Fruit fly (Drosophila melanogaster) whole organism, embryonic: ENCODE measurements around the gene scramb1.

Source experiments
- Blimp-1 ChIP-seq: fragments of 200-800 bp; sonication (Bioruptor generic); optimal IDR thresholded peaks from 3 replicates; lab custom pipeline; 2018; ENCODE audit warnings: missing biosample characterization, missing genetic modification characterization, mild to moderate bottlenecking, moderate library complexity, missing genetic modification reagents
- CG10274 ChIP-seq: fragments of 200-800 bp; sonication (Bioruptor generic); optimal IDR thresholded peaks from 3 replicates; lab custom pipeline; 2017; ENCODE audit warnings: missing biosample characterization, mild to moderate bottlenecking, missing genetic modification characterization
- CG11398 ChIP-seq: fragments of 200-800 bp; sonication (Bioruptor generic); optimal IDR thresholded peaks from 2 replicates; lab custom pipeline; 2016; ENCODE audit warnings: missing biosample characterization, missing genetic modification characterization
- CG11456 ChIP-seq: fragments of 200-800 bp; sonication (Bioruptor generic); IDR thresholded peaks from 3 replicates; pipeline ENCODE4 v1.3.6; 2022; ENCODE audit warnings: missing biosample characterization, missing genetic modification characterization
- CG11504 ChIP-seq: fragments of 200-800 bp; sonication (Bioruptor generic); optimal IDR thresholded peaks from 3 replicates; lab custom pipeline; 2019; ENCODE audit warnings: missing biosample characterization, mild to moderate bottlenecking, missing genetic modification characterization, moderate library complexity
- CG11695 ChIP-seq: fragments of 200-800 bp; sonication (Bioruptor generic); IDR thresholded peaks from 3 replicates; pipeline ENCODE4 v1.3.6; 2022; ENCODE audit warnings: missing biosample characterization, missing genetic modification characterization
- CG12299 ChIP-seq: fragments of 200-800 bp; sonication (Bioruptor generic); optimal IDR thresholded peaks from 2 replicates; lab custom pipeline; 2018; ENCODE audit warnings: missing biosample characterization, mild to moderate bottlenecking, missing genetic modification characterization
- CG1233 ChIP-seq: fragments of 200-800 bp; sonication (Bioruptor generic); optimal IDR thresholded peaks from 4 replicates; lab custom pipeline; 2018; ENCODE audit warnings: missing biosample characterization, mild to moderate bottlenecking, missing genetic modification characterization
- CG13775 ChIP-seq: fragments of 200-800 bp; sonication (Bioruptor generic); optimal IDR thresholded peaks from 3 replicates; lab custom pipeline; 2017; ENCODE audit warnings: missing biosample characterization, mild to moderate bottlenecking, missing genetic modification characterization
- CG13894 ChIP-seq: fragments of 200-800 bp; sonication (Bioruptor generic); optimal IDR thresholded peaks from 3 replicates; lab custom pipeline; 2018; ENCODE audit warnings: missing biosample characterization, mild to moderate bottlenecking, missing genetic modification characterization, moderate library complexity
- CG15514 ChIP-seq: fragments of 200-800 bp; sonication (Bioruptor generic); optimal IDR thresholded peaks from 3 replicates; lab custom pipeline; 2017; ENCODE audit warnings: missing biosample characterization, missing genetic modification characterization, mild to moderate bottlenecking, moderate library complexity, missing genetic modification reagents
- CG15696 ChIP-seq: fragments of 200-800 bp; sonication (Bioruptor generic); optimal IDR thresholded peaks from 2 replicates; lab custom pipeline; 2019; ENCODE audit warnings: missing biosample characterization, mild to moderate bottlenecking, missing genetic modification characterization, moderate library complexity
- CG1792 ChIP-seq: fragments of 200-800 bp; sonication (Bioruptor generic); optimal IDR thresholded peaks from 2 replicates; lab custom pipeline; 2016; ENCODE audit warnings: missing biosample characterization, missing genetic modification characterization
- CG18011 ChIP-seq: fragments of 200-800 bp; sonication (Bioruptor generic); optimal IDR thresholded peaks from 2 replicates; lab custom pipeline; 2017; ENCODE audit warnings: missing biosample characterization, missing genetic modification characterization, mild to moderate bottlenecking, moderate library complexity, missing genotype
- CG2199 ChIP-seq: fragments of 200-800 bp; sonication (Bioruptor generic); IDR thresholded peaks from 3 replicates; pipeline ENCODE4 v1.3.6; 2022; ENCODE audit warnings: missing biosample characterization, missing genetic modification characterization
- CG3163 ChIP-seq: fragments of 200-800 bp; sonication (Bioruptor generic); optimal IDR thresholded peaks from 3 replicates; lab custom pipeline; 2016; ENCODE audit warnings: missing biosample characterization, missing genetic modification characterization
- CG4328 ChIP-seq: fragments of 200-800 bp; sonication (Bioruptor generic); optimal IDR thresholded peaks from 3 replicates; lab custom pipeline; 2017; ENCODE audit warnings: missing biosample characterization, missing genetic modification reagents, missing genetic modification characterization
- CG4854 ChIP-seq: fragments of 200-800 bp; sonication (Bioruptor generic); optimal IDR thresholded peaks from 2 replicates; lab custom pipeline; 2016; ENCODE audit warnings: missing biosample characterization, missing genetic modification characterization, inconsistent platforms
- CG6654 ChIP-seq: fragments of 200-800 bp; sonication (Bioruptor generic); optimal IDR thresholded peaks from 2 replicates; lab custom pipeline; 2017; ENCODE audit warnings: missing biosample characterization, mild to moderate bottlenecking, missing genetic modification characterization
- CG7786 ChIP-seq: fragments of 200-800 bp; sonication (Bioruptor generic); optimal IDR thresholded peaks from 2 replicates; lab custom pipeline; 2016; ENCODE audit warnings: missing biosample characterization, missing genetic modification characterization
- Camta ChIP-seq: fragments of 200-800 bp; sonication (Bioruptor generic); optimal IDR thresholded peaks from 2 replicates; lab custom pipeline; 2016; ENCODE audit warnings: missing biosample characterization, missing genetic modification characterization
- Deaf1 ChIP-seq: fragments of 200-800 bp; optimal IDR thresholded peaks from 3 replicates; lab custom pipeline; 2019; ENCODE audit warnings: missing biosample characterization, mild to moderate bottlenecking, missing genetic modification characterization, moderate library complexity
- Dek ChIP-seq: fragments of 200-800 bp; sonication (Bioruptor generic); optimal IDR thresholded peaks from 3 replicates; lab custom pipeline; 2019; ENCODE audit warnings: missing biosample characterization, mild to moderate bottlenecking, missing genetic modification characterization, moderate library complexity
- Dfd ChIP-seq, 2 experiments: fragments of >200 bp; optimal IDR thresholded peaks; 2 replicates each; lab custom pipeline; 2017; ENCODE audit warnings: missing biosample characterization in 2 of 2, missing genetic modification characterization in 2 of 2
- Ets65A ChIP-seq: fragments of 200-800 bp; sonication (Bioruptor generic); peaks from one replicate; lab custom pipeline; 2016; ENCODE audit warnings: missing biosample characterization, missing genetic modification characterization
- GATAe ChIP-seq: fragments of 200-800 bp; sonication (Bioruptor generic); conservative IDR thresholded peaks from 2 replicates; pipeline ENCODE4 v1.3.6; 2022; ENCODE audit warnings: missing biosample characterization, missing genetic modification characterization
- Hsf ChIP-seq: fragments of 200-800 bp; sonication (Bioruptor generic); optimal IDR thresholded peaks from 3 replicates; lab custom pipeline; 2016; ENCODE audit warnings: missing biosample characterization, missing genetic modification characterization
- Mes4 ChIP-seq: fragments of 200-800 bp; sonication (Bioruptor generic); optimal IDR thresholded peaks from 2 replicates; lab custom pipeline; 2016; ENCODE audit warnings: missing biosample characterization, missing genetic modification characterization
- Mrtf ChIP-seq: fragments of 200-800 bp; sonication (Bioruptor generic); IDR thresholded peaks from 3 replicates; pipeline ENCODE4 v1.3.6; 2022; ENCODE audit warnings: missing biosample characterization, missing genetic modification characterization
- Poxn ChIP-seq: fragments of 200-800 bp; sonication (Bioruptor generic); IDR thresholded peaks from 2 replicates; pipeline ENCODE4 v1.3.6; 2022; ENCODE audit warnings: missing biosample characterization, missing genetic modification characterization
- Sry-β ChIP-seq: fragments of 200-800 bp; sonication (Bioruptor generic); optimal IDR thresholded peaks from 2 replicates; lab custom pipeline; 2018; ENCODE audit warnings: missing biosample characterization, mild to moderate bottlenecking, missing genetic modification characterization, moderate library complexity
- Trl ChIP-seq, 3 experiments: fragments of >200 bp in 2 of 3; fragments of 200-800 bp in 1 of 3; sonication (Bioruptor generic) in 1 of 3; optimal IDR thresholded peaks; 2 replicates in 1 of 3; 3 replicates in 2 of 3; lab custom pipeline; 2016 to 2017; ENCODE audit warnings: missing biosample characterization in 1 of 3, missing genetic modification characterization in 1 of 3
- abd-A ChIP-seq: fragments of 200-800 bp; sonication (Bioruptor generic); optimal IDR thresholded peaks from 3 replicates; lab custom pipeline; 2019; ENCODE audit warnings: missing biosample characterization, mild to moderate bottlenecking, missing genetic modification characterization, moderate library complexity
- bowl ChIP-seq: fragments of 200-800 bp; sonication (Bioruptor generic); IDR thresholded peaks from 2 replicates; pipeline ENCODE4 v1.3.6; 2022; ENCODE audit warnings: missing biosample characterization, missing genetic modification characterization
- cg ChIP-seq: fragments of 200-800 bp; sonication (Bioruptor generic); optimal IDR thresholded peaks from 3 replicates; lab custom pipeline; 2019; ENCODE audit warnings: missing biosample characterization, mild to moderate bottlenecking, missing genetic modification characterization, moderate library complexity
- crc ChIP-seq: fragments of 200-800 bp; sonication (Bioruptor generic); optimal IDR thresholded peaks from 2 replicates; lab custom pipeline; 2016; ENCODE audit warnings: missing biosample characterization, missing genetic modification characterization
- crol ChIP-seq: fragments of 200-800 bp; sonication (Bioruptor generic); IDR thresholded peaks from 2 replicates; pipeline ENCODE4 v1.3.6; 2022; ENCODE audit warnings: missing biosample characterization, missing genetic modification characterization
- ewg ChIP-seq: fragments of 200-800 bp; sonication (Bioruptor generic); optimal IDR thresholded peaks from 3 replicates; lab custom pipeline; 2017; ENCODE audit warnings: mild to moderate bottlenecking, missing biosample characterization, missing genetic modification reagents, missing genetic modification characterization
- grn ChIP-seq: fragments of 200-800 bp; sonication (Bioruptor generic); optimal IDR thresholded peaks from 3 replicates; lab custom pipeline; 2017; ENCODE audit warnings: missing biosample characterization, missing genetic modification characterization
- gsb ChIP-seq: fragments of 200-800 bp; sonication (Bioruptor generic); IDR thresholded peaks from 2 replicates; pipeline ENCODE4 v1.3.6; 2022; ENCODE audit warnings: missing biosample characterization, missing genetic modification characterization
- gt ChIP-seq: fragments of 200-800 bp; sonication (Bioruptor generic); IDR thresholded peaks from 2 replicates; pipeline ENCODE4 v1.3.6; 2022; ENCODE audit warnings: missing biosample characterization, missing genetic modification characterization
- kay ChIP-seq: fragments of 200-800 bp; sonication (Bioruptor generic); optimal IDR thresholded peaks from 2 replicates; lab custom pipeline; 2016; ENCODE audit warnings: missing biosample characterization, missing genetic modification characterization
- knrl ChIP-seq: fragments of 200-800 bp; sonication (Bioruptor generic); IDR thresholded peaks from 3 replicates; pipeline ENCODE4 v1.3.6; 2022; ENCODE audit warnings: missing biosample characterization, missing genetic modification characterization; ENCODE audit not compliant: partially characterized antibody
- odd ChIP-seq: fragments of 200-800 bp; sonication (Bioruptor generic); optimal IDR thresholded peaks from 2 replicates; lab custom pipeline; 2017; ENCODE audit warnings: missing biosample characterization, mild to moderate bottlenecking, missing genetic modification characterization
- peb ChIP-seq: fragments of 200-800 bp; sonication (Bioruptor generic); IDR thresholded peaks from 2 replicates; pipeline ENCODE4 v1.3.6; 2022; ENCODE audit warnings: missing biosample characterization, missing genetic modification characterization
- pita ChIP-seq: fragments of 200-800 bp; sonication (Bioruptor generic); optimal IDR thresholded peaks from 2 replicates; lab custom pipeline; 2017; ENCODE audit warnings: missing biosample characterization, mild to moderate bottlenecking, missing genetic modification characterization
- pum ChIP-seq: fragments of 200-800 bp; sonication (Bioruptor generic); optimal IDR thresholded peaks from 2 replicates; lab custom pipeline; 2016; ENCODE audit warnings: missing biosample characterization, missing genetic modification characterization
- rib ChIP-seq: fragments of 200-800 bp; sonication (Bioruptor generic); IDR thresholded peaks from 2 replicates; pipeline ENCODE4 v1.3.6; 2022; ENCODE audit warnings: missing biosample characterization, missing genetic modification characterization
- ttk ChIP-seq: fragments of 200-800 bp; sonication (Bioruptor generic); IDR thresholded peaks from 2 replicates; pipeline ENCODE4 v2.1.2; 2022; ENCODE audit warnings: missing biosample characterization, missing genetic modification characterization
- tx ChIP-seq: fragments of 200-800 bp; sonication (Bioruptor generic); optimal IDR thresholded peaks from 2 replicates; lab custom pipeline; 2016; ENCODE audit warnings: missing biosample characterization, missing genetic modification characterization

The scramb1 gene

DNA sequence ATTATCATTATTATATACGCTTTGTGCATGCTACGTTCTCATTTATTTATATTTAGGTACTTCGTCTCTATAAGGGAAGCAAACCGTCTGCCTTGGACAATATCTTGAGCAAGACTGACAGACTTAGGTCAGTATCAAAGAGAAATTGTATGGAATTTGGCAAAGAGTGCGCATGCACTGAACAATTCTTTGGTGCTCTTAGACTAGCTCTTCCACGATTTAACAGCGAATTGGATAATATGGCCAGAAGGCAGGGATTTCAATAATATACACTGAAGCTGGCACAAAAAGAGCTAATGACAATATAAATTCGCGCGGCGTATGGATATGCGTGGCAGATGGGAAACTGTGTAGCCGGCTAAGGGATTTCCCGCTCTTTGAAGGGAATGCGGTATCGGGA lies 38.1 kb downstream of the scramb1 start:
- TF ChIP-seq CG11398 (no peak), CG3163 (GFP tag; lab: Kevin White, UChicago) (peak; percentile 85), ewg (peak; percentile 5), Deaf1 (tag; lab: Kevin White, UChicago) (peak; percentile 73), CG10274 (no peak), abd-A (tag; lab: Kevin White, UChicago) (peak; percentile 77), Trl (optimal IDR thresholded peaks at IDR 0.05; lab: Kevin White, UChicago) (peak; percentile 31 to 43), Trl (GFP tag; optimal IDR thresholded peaks at IDR 0.05; lab: Kevin White, UChicago) (no peak), CG13775 (GFP tag; lab: Kevin White, UChicago) (no peak), crc (GFP tag; lab: Kevin White, UChicago) (no peak), CG15514 (GFP tag; lab: Kevin White, UChicago) (no peak), Hsf (GFP tag; lab: Kevin White, UChicago) (no peak), CG6654 (GFP tag; lab: Kevin White, UChicago) (no peak), CG18011 (GFP tag; lab: Kevin White, UChicago) (no peak), Ets65A (peak; percentile 45)

DNA sequence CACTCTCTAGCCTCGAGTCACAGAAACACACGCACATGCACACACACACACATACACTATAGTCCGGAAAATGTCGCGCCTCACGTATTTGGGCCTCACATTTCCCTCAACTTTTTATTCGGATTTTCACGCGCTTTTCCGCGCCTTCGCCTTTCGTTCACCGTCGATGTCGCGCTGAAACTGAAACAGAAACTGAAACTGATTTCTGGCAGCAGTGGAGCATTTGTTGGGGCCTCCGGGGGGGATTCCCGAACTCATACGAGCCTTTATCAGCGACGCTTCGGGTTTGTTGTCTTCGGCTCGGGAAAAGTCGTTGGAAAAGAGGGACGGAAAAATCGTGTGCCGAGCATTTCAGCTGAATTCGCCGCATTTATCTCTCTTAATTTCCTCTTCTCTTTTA lies 39.1 kb downstream of the scramb1 start, which contains the start of gene dpr10:
dpr10 (minus strand) TSS at position 185 of the 400 bp plus-strand sequence.
- TF ChIP-seq Dfd (GFP tag; optimal IDR thresholded peaks at IDR 0.05; lab: Kevin White, UChicago) (no peak), crol (GFP tag; lab: Robert Waterston, UW) (peak; percentile 89), CG13894 (tag; lab: Kevin White, UChicago) (peak; percentile 69), CG2199 (GFP tag; lab: Robert Waterston, UW) (no peak), CG1233 (GFP tag; lab: Kevin White, UChicago) (no peak), Mes4 (no peak), rib (GFP tag; lab: Robert Waterston, UW) (no peak), CG11695 (GFP tag; lab: Robert Waterston, UW) (no peak), CG11504 (no peak), bowl (GFP tag; lab: Robert Waterston, UW) (no peak), Poxn (GFP tag; lab: Robert Waterston, UW) (no peak), Trl (optimal IDR thresholded peaks at IDR 0.05; lab: Kevin White, UChicago) (peak; percentile 18 to 38), Trl (GFP tag; optimal IDR thresholded peaks at IDR 0.05; lab: Kevin White, UChicago) (no peak), Dek (tag; lab: Kevin White, UChicago) (no peak), CG12299 (tag; lab: Kevin White, UChicago) (no peak), CG7786 (GFP tag; lab: Kevin White, UChicago) (no peak), gsb (GFP tag; lab: Robert Waterston, UW) (no peak), abd-A (tag; lab: Kevin White, UChicago) (peak; percentile 89), CG11456 (0 out of 3 replicates have a peak, but pooled peaks have one; percentile 39), CG15696 (tag; lab: Kevin White, UChicago) (no peak), pita (GFP tag; lab: Kevin White, UChicago) (no peak), Mrtf (no peak), peb (GFP tag; lab: Robert Waterston, UW) (no peak), pum (GFP tag; lab: Kevin White, UChicago) (no peak), CG4854 (no peak), CG1792 (no peak), GATAe (GFP tag; lab: Robert Waterston, UW) (no peak), Camta (no peak), kay (GFP tag; lab: Kevin White, UChicago) (no peak), Blimp-1 (GFP tag; lab: Kevin White, UChicago) (peak; percentile 53), cg (peak; percentile 22), grn (no peak), knrl (GFP tag; lab: Robert Waterston, UW) (peak; percentile 31; the same call in 1 of the 3 replicates), odd (GFP tag; lab: Kevin White, UChicago) (no peak), tx (GFP tag; lab: Kevin White, UChicago) (no peak), ttk (GFP tag; lab: Robert Waterston, UW) (no peak), Sry-β (GFP tag; lab: Kevin White, UChicago) (no peak), gt (GFP tag; lab: Robert Waterston, UW) (no peak), CG4328 (GFP tag; lab: Kevin White, UChicago) (no peak)
